Worm (Caenorhabditis elegans): ENCODE data around the gene gur-4.

The gur-4 gene

DNA sequence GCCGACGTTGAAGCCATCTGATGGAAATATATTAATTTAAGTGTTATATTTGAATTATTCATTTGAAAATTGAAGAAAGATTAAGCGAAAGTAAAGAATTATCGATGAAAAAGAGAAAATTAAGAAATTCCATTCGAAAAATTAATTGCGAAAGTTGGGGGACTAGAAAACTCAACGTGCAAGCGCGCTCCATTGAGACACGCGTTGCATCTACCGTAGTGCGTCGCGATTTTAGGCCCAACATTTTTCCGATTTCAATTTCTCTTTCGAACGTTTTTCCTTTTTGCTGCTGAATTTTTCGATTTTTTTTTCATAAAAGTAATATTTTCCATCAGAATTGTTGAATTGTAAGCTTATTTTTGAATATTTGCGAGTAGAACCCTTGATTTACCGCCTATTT lies 49.8 kb downstream of the gur-4 start, which contains the start of gene Y48B6A.1 (continued):
- peak; percentile 97 for TF ChIP-seq fkh-8 (tag; optimal IDR thresholded peaks at IDR 0.05)
- TF ChIP-seq aly-2 (tag; optimal IDR thresholded peaks at IDR 0.05): peak; percentile 88
- TF ChIP-seq lin-39 (tag; optimal IDR thresholded peaks at IDR 0.05): peak; percentile 71
- no peak for TF ChIP-seq ets-5 (GFP tag; IDR thresholded peaks at IDR 0.05)
- peak; percentile 89 for TF ChIP-seq dsc-1 (tag; optimal IDR thresholded peaks at IDR 0.05)
- TF ChIP-seq lin-13 (GFP tag; optimal IDR thresholded peaks at IDR 0.05): peak; percentile 94
- no peak for TF ChIP-seq C34B4.2 (tag; optimal IDR thresholded peaks at IDR 0.05)
- TF ChIP-seq vab-15 (tag; optimal IDR thresholded peaks at IDR 0.05): peak; percentile 93
- peak; percentile 80 for TF ChIP-seq C04F5.9 (tag; optimal IDR thresholded peaks at IDR 0.05)
- TF ChIP-seq tbx-2 (tag; optimal IDR thresholded peaks at IDR 0.05): peak; percentile 94
- peak; percentile 94 for TF ChIP-seq xbp-1 (tag; optimal IDR thresholded peaks at IDR 0.05)
- TF ChIP-seq irx-1 (tag; optimal IDR thresholded peaks at IDR 0.05): peak; percentile 89
- TF ChIP-seq efl-1 (optimal IDR thresholded peaks at IDR 0.05): peak; percentile 91 to 94
- peak; percentile 89 to 98 for TF ChIP-seq efl-1 (GFP tag; optimal IDR thresholded peaks at IDR 0.05 in 1 of 2)
- TF ChIP-seq ama-1 (optimal IDR thresholded peaks at IDR 0.05): no peak
- TF ChIP-seq fkh-4 (tag; optimal IDR thresholded peaks at IDR 0.05; ENCODE audit: borderline replicate concordance): peak; percentile 92
- peak; percentile 90 for TF ChIP-seq nhr-20 (tag; optimal IDR thresholded peaks at IDR 0.05)
- peak; percentile 92 for TF ChIP-seq isw-1 (GFP tag; IDR thresholded peaks at IDR 0.05)
- peak in 1 of 2 experiments; percentile 88 for TF ChIP-seq mdl-1 (tag; optimal IDR thresholded peaks at IDR 0.05)
- TF ChIP-seq ztf-4 (tag; optimal IDR thresholded peaks at IDR 0.05): peak; percentile 74
- peak; percentile 30 for TF ChIP-seq ceh-8 (GFP tag; optimal IDR thresholded peaks at IDR 0.05)
- TF ChIP-seq hlh-17 (GFP tag; optimal IDR thresholded peaks at IDR 0.05; ENCODE audit: borderline replicate concordance): no peak
- peak; percentile 89 for TF ChIP-seq jun-1 (tag; optimal IDR thresholded peaks at IDR 0.05)
- no peak for TF ChIP-seq tlp-1 (tag; optimal IDR thresholded peaks at IDR 0.05)
- peak; percentile 92 for TF ChIP-seq unc-98 (GFP tag; IDR thresholded peaks at IDR 0.05)
- TF ChIP-seq sptf-1 (tag; optimal IDR thresholded peaks at IDR 0.05): no peak
- peak; percentile 96 for TF ChIP-seq lin-14 (GFP tag; optimal IDR thresholded peaks at IDR 0.05)
- TF ChIP-seq ceh-82 (tag; optimal IDR thresholded peaks at IDR 0.05): peak; percentile 94 to 99 (median 96)
- peak; percentile 79 for TF ChIP-seq ceh-88 (GFP tag; IDR thresholded peaks at IDR 0.05)
- TF ChIP-seq pqm-1 (tag; optimal IDR thresholded peaks at IDR 0.05): no peak
- no peak for TF ChIP-seq nhr-76 (tag; optimal IDR thresholded peaks at IDR 0.05)
- peak; percentile 67 for TF ChIP-seq grh-1 (GFP tag; IDR thresholded peaks at IDR 0.05)
- peak; percentile 87 for TF ChIP-seq egl-13 (tag; optimal IDR thresholded peaks at IDR 0.05)

DNA sequence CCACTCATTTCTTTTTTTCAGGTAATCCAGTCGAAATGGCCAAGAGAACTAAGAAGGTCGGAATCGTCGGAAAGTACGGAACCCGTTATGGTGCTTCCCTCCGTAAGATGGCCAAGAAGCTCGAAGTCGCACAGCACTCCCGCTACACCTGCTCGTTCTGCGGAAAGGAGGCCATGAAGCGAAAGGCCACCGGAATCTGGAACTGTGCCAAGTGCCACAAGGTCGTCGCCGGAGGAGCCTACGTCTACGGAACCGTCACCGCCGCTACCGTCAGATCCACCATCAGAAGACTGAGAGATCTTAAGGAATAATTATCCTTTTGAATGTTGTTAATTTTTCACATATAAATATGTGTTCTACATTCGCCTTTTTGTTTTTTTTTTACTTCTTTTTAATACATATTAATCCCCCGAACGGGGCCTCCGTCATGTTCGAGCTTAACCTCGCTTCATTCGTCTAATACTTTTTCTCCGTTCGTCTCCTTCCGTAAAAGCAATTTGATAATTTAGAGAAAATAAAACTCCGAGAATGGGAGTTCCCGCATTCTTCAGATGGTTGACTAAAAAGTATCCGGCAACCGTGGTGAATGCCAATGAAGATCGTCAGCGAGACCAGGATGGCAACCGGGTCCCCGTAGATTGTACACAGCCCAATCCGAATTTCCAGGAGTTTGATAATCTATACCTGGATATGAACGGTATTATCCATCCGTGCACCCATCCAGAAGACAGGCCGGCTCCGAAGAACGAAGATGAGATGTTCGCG lies 50.9 kb downstream of the gur-4 start, which contains the start of the genes rpl-43 and xrn-2:
TSS of gene rpl-43 (plus strand) at position 36 of the 765 bp plus-strand sequence.
TSS of gene xrn-2 (plus strand) at position 510 of the 765 bp plus-strand sequence.
- no peak for TF ChIP-seq unc-62 (GFP tag; optimal IDR thresholded peaks at IDR 0.05)
- TF ChIP-seq efl-1 (optimal IDR thresholded peaks at IDR 0.05): peak; percentile 12 to 19
- peak in 1 of 2 experiments; percentile 81 for TF ChIP-seq efl-1 (GFP tag; optimal IDR thresholded peaks at IDR 0.05 in 1 of 2)
- 0 out of 2 replicates have a peak, but pooled peaks have one; percentile 28 for TF ChIP-seq grh-1 (GFP tag; IDR thresholded peaks at IDR 0.05)
- TF ChIP-seq mep-1 (tag; optimal IDR thresholded peaks at IDR 0.05): no peak
- TF ChIP-seq nhr-90 (tag; optimal IDR thresholded peaks at IDR 0.05; ENCODE audit: poor library complexity): peak; percentile 13
- TF ChIP-seq lsy-2 (tag; optimal IDR thresholded peaks at IDR 0.05): peak in 1 of 2 experiments; percentile 30
- peak; percentile 37 for TF ChIP-seq nhr-47 (tag; optimal IDR thresholded peaks at IDR 0.05)
- TF ChIP-seq nhr-77 (tag; optimal IDR thresholded peaks at IDR 0.05): peak; percentile 23

All from whole organism, L1 larva.